Fruit fly (Drosophila melanogaster): ENCODE data around the gene Ahcy.

dm6 chrX:15475367-15475789, 25.3 kb downstream of the Ahcy start, which contains the start of gene mh:
- TF ChIP-seq psq (optimal IDR thresholded peaks at IDR 0.05): no peak
- TF ChIP-seq pan (optimal IDR thresholded peaks at IDR 0.05): no peak
- TF ChIP-seq usp (GFP tag; optimal IDR thresholded peaks at IDR 0.05): no peak
- TF ChIP-seq EcR (GFP tag; optimal IDR thresholded peaks at IDR 0.05): no peak
- no peak for TF ChIP-seq CG8478 (optimal IDR thresholded peaks at IDR 0.05)
- no peak for TF ChIP-seq Dll (optimal IDR thresholded peaks at IDR 0.05)

All from whole organism.